Worm (Caenorhabditis elegans) whole organism, mixed stage, embryonic: ENCODE measurements around the gene pst-2.

Source experiments
- M03D4.4 ChIP-seq: sonication (generic microtip); optimal IDR thresholded peaks from 2 replicates; lab custom pipeline; 2017; ENCODE audit warnings: mild to moderate bottlenecking, missing genetic modification characterization, missing compliant biosample characterization
- bed-3 ChIP-seq: fragments of 200-800 bp; sonication (Bioruptor generic); optimal IDR thresholded peaks from 3 replicates; lab custom pipeline; 2018; ENCODE audit warnings: mild to moderate bottlenecking, missing genetic modification characterization, moderate library complexity, missing compliant biosample characterization
- blmp-1 ChIP-seq: fragments of 150-350 bp; optimal IDR thresholded peaks from 2 replicates; lab custom pipeline; 2014; ENCODE audit warnings: missing biosample characterization, missing genetic modification characterization
- ceh-39 ChIP-seq: fragments of 150-350 bp; optimal IDR thresholded peaks from 2 replicates; lab custom pipeline; 2014; ENCODE audit warnings: missing biosample characterization, missing genetic modification characterization
- ceh-43 ChIP-seq: fragments of 200-800 bp; sonication (Bioruptor generic); optimal IDR thresholded peaks from 2 replicates; lab custom pipeline; 2018; ENCODE audit warnings: mild to moderate bottlenecking, missing genetic modification characterization, moderate library complexity, missing compliant biosample characterization
- ceh-83 ChIP-seq: fragments of 200-800 bp; sonication (Bioruptor generic); optimal IDR thresholded peaks from 2 replicates; lab custom pipeline; 2018; ENCODE audit warnings: mild to moderate bottlenecking, missing genetic modification characterization, missing compliant biosample characterization
- ces-1 ChIP-seq: fragments of 150-350 bp; optimal IDR thresholded peaks from 2 replicates; lab custom pipeline; 2014; ENCODE audit warnings: missing biosample characterization, missing genetic modification reagents, missing genetic modification characterization
- cnd-1 ChIP-seq: fragments of 200-800 bp; sonication (Bioruptor generic); optimal IDR thresholded peaks from 2 replicates; lab custom pipeline; 2018; ENCODE audit warnings: mild to moderate bottlenecking, missing genetic modification characterization, missing compliant biosample characterization
- drap-1 ChIP-seq: fragments of 200-800 bp; sonication (Bioruptor generic); optimal IDR thresholded peaks from 3 replicates; lab custom pipeline; 2018; ENCODE audit warnings: mild to moderate bottlenecking, missing genetic modification characterization, missing compliant biosample characterization
- elt-1 ChIP-seq: sonication (generic microtip); optimal IDR thresholded peaks from 2 replicates; lab custom pipeline; 2017; ENCODE audit warnings: missing genetic modification characterization, mild to moderate bottlenecking, missing compliant biosample characterization, antibody characterized with exemption, moderate library complexity, borderline replicate concordance; ENCODE audit not compliant: insufficient read depth
- elt-3 ChIP-seq: fragments of 150-350 bp; optimal IDR thresholded peaks from 2 replicates; lab custom pipeline; 2014; ENCODE audit warnings: missing biosample characterization, missing genetic modification characterization
- flh-1 ChIP-seq: fragments of 200-800 bp; sonication (Bioruptor generic); optimal IDR thresholded peaks from 2 replicates; lab custom pipeline; 2018; ENCODE audit warnings: mild to moderate bottlenecking, missing genetic modification characterization, moderate library complexity, missing compliant biosample characterization
- ham-2 ChIP-seq: fragments of 200-800 bp; sonication (Bioruptor generic); optimal IDR thresholded peaks from 2 replicates; lab custom pipeline; 2018; ENCODE audit warnings: mild to moderate bottlenecking, missing genetic modification characterization, missing compliant biosample characterization
- hlh-1 ChIP-seq: fragments of 150-350 bp; optimal IDR thresholded peaks from 2 replicates; lab custom pipeline; 2014; ENCODE audit warnings: missing biosample characterization, missing genetic modification reagents, missing genetic modification characterization
- lin-13 ChIP-seq: fragments of 150-350 bp; optimal IDR thresholded peaks from 2 replicates; lab custom pipeline; 2014; ENCODE audit warnings: missing biosample characterization, missing genetic modification characterization
- lin-32 ChIP-seq: fragments of 200-800 bp; sonication (Bioruptor generic); optimal IDR thresholded peaks from 2 replicates; lab custom pipeline; 2018; ENCODE audit warnings: mild to moderate bottlenecking, missing genetic modification characterization, missing compliant biosample characterization
- lsy-2 ChIP-seq: fragments of 150-350 bp; optimal IDR thresholded peaks from 2 replicates; lab custom pipeline; 2014; ENCODE audit warnings: missing biosample characterization, missing genetic modification characterization
- mab-5 ChIP-seq: fragments of 150-350 bp; optimal IDR thresholded peaks from 2 replicates; lab custom pipeline; 2014; ENCODE audit warnings: missing biosample characterization, missing genetic modification characterization
- mep-1 ChIP-seq: fragments of 150-350 bp; optimal IDR thresholded peaks from 2 replicates; lab custom pipeline; 2017; ENCODE audit warnings: missing biosample characterization, missing genetic modification reagents, missing genetic modification characterization, inconsistent platforms
- mls-2 ChIP-seq: sonication (generic microtip); optimal IDR thresholded peaks from 2 replicates; lab custom pipeline; 2016; ENCODE audit warnings: mild to moderate bottlenecking, missing genetic modification characterization, moderate library complexity, missing compliant biosample characterization
- nhr-12 ChIP-seq: fragments of 150-350 bp; optimal IDR thresholded peaks from 2 replicates; lab custom pipeline; 2014; ENCODE audit warnings: missing biosample characterization, missing genetic modification characterization
- nhr-2 ChIP-seq: fragments of 150-350 bp; optimal IDR thresholded peaks from 2 replicates; lab custom pipeline; 2014; ENCODE audit warnings: missing biosample characterization, missing genetic modification characterization
- nhr-237 ChIP-seq: fragments of 150-350 bp; optimal IDR thresholded peaks from 2 replicates; lab custom pipeline; 2014; ENCODE audit warnings: missing biosample characterization, missing genetic modification characterization
- nhr-28 ChIP-seq: fragments of 150-350 bp; optimal IDR thresholded peaks from 2 replicates; lab custom pipeline; 2014; ENCODE audit warnings: missing biosample characterization, missing genetic modification characterization
- nhr-76 ChIP-seq: sonication (generic microtip); optimal IDR thresholded peaks from 2 replicates; lab custom pipeline; 2017; ENCODE audit warnings: missing biosample characterization, missing genetic modification characterization
- pha-4 ChIP-seq: fragments of 150-350 bp; optimal IDR thresholded peaks from 2 replicates; lab custom pipeline; 2018; ENCODE audit warnings: missing biosample characterization, missing genetic modification reagents, missing genetic modification characterization
- snpc-4 ChIP-seq: fragments of 150-350 bp; optimal IDR thresholded peaks from 2 replicates; lab custom pipeline; 2014; ENCODE audit warnings: missing biosample characterization, missing genetic modification characterization
- sptf-1 ChIP-seq: sonication (generic microtip); optimal IDR thresholded peaks from 2 replicates; lab custom pipeline; 2017; ENCODE audit warnings: mild to moderate bottlenecking, missing genetic modification characterization, moderate library complexity, missing compliant biosample characterization
- tbx-8 ChIP-seq: fragments of 200-800 bp; sonication (Bioruptor generic); optimal IDR thresholded peaks from 2 replicates; lab custom pipeline; 2018; ENCODE audit warnings: mild to moderate bottlenecking, missing genetic modification characterization, moderate library complexity, missing compliant biosample characterization
- unc-120 ChIP-seq: sonication (generic microtip); optimal IDR thresholded peaks from 2 replicates; lab custom pipeline; 2017; ENCODE audit warnings: missing genetic modification characterization, missing compliant biosample characterization; ENCODE audit not compliant: poor library complexity, severe bottlenecking
- unc-62 ChIP-seq: fragments of 150-350 bp; optimal IDR thresholded peaks from 2 replicates; lab custom pipeline; 2014; ENCODE audit warnings: missing biosample characterization, missing genetic modification reagents, missing genetic modification characterization
- zip-8 ChIP-seq: fragments of 150-350 bp; optimal IDR thresholded peaks from 2 replicates; lab custom pipeline; 2014; ENCODE audit warnings: missing biosample characterization, missing genetic modification characterization
- ztf-11 ChIP-seq: fragments of 150-350 bp; optimal IDR thresholded peaks from 2 replicates; lab custom pipeline; 2014; ENCODE audit warnings: missing biosample characterization, missing genetic modification characterization

The pst-2 gene

ce11 chrIII:5717173-5717748 lies 37.0 kb downstream of the pst-2 start:
- TF ChIP-seq tbx-8 (GFP tag; lab: Kevin White, UChicago) (no peak), nhr-76 (tag; lab: Kevin White, UChicago) (no peak), ces-1 (GFP tag; lab: Kevin White, UChicago) (no peak), unc-62 (GFP tag; lab: Kevin White, UChicago) (no peak), flh-1 (GFP tag; lab: Kevin White, UChicago) (no peak)

- TF ChIP-seq ceh-83 (no peak), nhr-12 (no peak), mls-2 (no peak), elt-3 (tag; lab: Kevin White, UChicago) (no peak), nhr-2 (tag; lab: Kevin White, UChicago) (peak; percentile 91), ham-2 (no peak), zip-8 (tag; lab: Kevin White, UChicago) (peak; percentile 89), M03D4.4 (tag; lab: Kevin White, UChicago) (no peak), lsy-2 (tag; lab: Kevin White, UChicago) (no peak), cnd-1 (tag; lab: Kevin White, UChicago) (no peak), nhr-28 (tag; lab: Kevin White, UChicago) (no peak), ztf-11 (tag; lab: Kevin White, UChicago) (peak; percentile 6), lin-13 (tag; lab: Kevin White, UChicago) (no peak), unc-62 (GFP tag; lab: Kevin White, UChicago) (peak; percentile 23), flh-1 (GFP tag; lab: Kevin White, UChicago) (no peak), ceh-39 (tag; lab: Kevin White, UChicago) (peak; percentile 50), ces-1 (GFP tag; lab: Kevin White, UChicago) (peak; percentile 26), nhr-237 (tag; lab: Kevin White, UChicago) (no peak)
Measured at ce11 chrIII:5718385-5718784, 38.2 kb downstream of the pst-2 start.

ce11 chrIII:5719105-5719831 lies 39.0 kb downstream of the pst-2 start:
- TF ChIP-seq mep-1 (tag; lab: Kevin White, UChicago): no peak
- TF ChIP-seq ceh-83: no peak
- peak; percentile 42 for TF ChIP-seq ces-1 (GFP tag; lab: Kevin White, UChicago)
- TF ChIP-seq nhr-28 (tag; lab: Kevin White, UChicago): no peak
- no peak for TF ChIP-seq tbx-8 (GFP tag; lab: Kevin White, UChicago)
- no peak for TF ChIP-seq ham-2
- no peak for TF ChIP-seq lsy-2 (tag; lab: Kevin White, UChicago)
- TF ChIP-seq ceh-43: no peak
- no peak for TF ChIP-seq sptf-1 (tag; lab: Kevin White, UChicago)
- peak; percentile 90 for TF ChIP-seq zip-8 (tag; lab: Kevin White, UChicago)
- TF ChIP-seq unc-62 (GFP tag; lab: Kevin White, UChicago): no peak
- no peak for TF ChIP-seq ceh-39 (tag; lab: Kevin White, UChicago)
- no peak for TF ChIP-seq snpc-4 (tag; lab: Kevin White, UChicago)
- peak; percentile 54 for TF ChIP-seq nhr-2 (tag; lab: Kevin White, UChicago)
- TF ChIP-seq elt-1: no peak
- no peak for TF ChIP-seq bed-3
- peak; percentile 3 for TF ChIP-seq cnd-1 (tag; lab: Kevin White, UChicago)
- no peak for TF ChIP-seq mab-5 (tag; lab: Kevin White, UChicago)
- TF ChIP-seq hlh-1 (tag; lab: Kevin White, UChicago): no peak
- TF ChIP-seq lin-13 (tag; lab: Kevin White, UChicago): no peak
- TF ChIP-seq nhr-237 (tag; lab: Kevin White, UChicago): no peak
- peak; percentile 3 for TF ChIP-seq lin-32 (GFP tag; lab: Kevin White, UChicago)
- no peak for TF ChIP-seq drap-1 (GFP tag; lab: Kevin White, UChicago)
- TF ChIP-seq unc-120 (tag; lab: Kevin White, UChicago): no peak

ce11 chrIII:5719832-5720194 lies 39.6 kb downstream of the pst-2 start:
- TF ChIP-seq ceh-83 (no peak), blmp-1 (tag; lab: Kevin White, UChicago) (no peak), unc-120 (tag; lab: Kevin White, UChicago) (no peak), zip-8 (tag; lab: Kevin White, UChicago) (no peak), snpc-4 (tag; lab: Kevin White, UChicago) (no peak), pha-4 (no peak), ces-1 (GFP tag; lab: Kevin White, UChicago) (no peak), nhr-237 (tag; lab: Kevin White, UChicago) (no peak), M03D4.4 (tag; lab: Kevin White, UChicago) (no peak)
- TF ChIP-seq, all 35 proteins: peak for 0
